Fruit fly (Drosophila melanogaster) whole organism: ENCODE data around the gene Nup160.

Experiments
- Dll ChIP-seq: fragments of >200 bp; optimal IDR thresholded peaks from 2 replicates; lab custom pipeline; 2017
- pan ChIP-seq: fragments of >200 bp; optimal IDR thresholded peaks from 2 replicates; lab custom pipeline; 2017
- psq ChIP-seq: fragments of >200 bp; optimal IDR thresholded peaks from 2 replicates; lab custom pipeline; 2017

DNA sequence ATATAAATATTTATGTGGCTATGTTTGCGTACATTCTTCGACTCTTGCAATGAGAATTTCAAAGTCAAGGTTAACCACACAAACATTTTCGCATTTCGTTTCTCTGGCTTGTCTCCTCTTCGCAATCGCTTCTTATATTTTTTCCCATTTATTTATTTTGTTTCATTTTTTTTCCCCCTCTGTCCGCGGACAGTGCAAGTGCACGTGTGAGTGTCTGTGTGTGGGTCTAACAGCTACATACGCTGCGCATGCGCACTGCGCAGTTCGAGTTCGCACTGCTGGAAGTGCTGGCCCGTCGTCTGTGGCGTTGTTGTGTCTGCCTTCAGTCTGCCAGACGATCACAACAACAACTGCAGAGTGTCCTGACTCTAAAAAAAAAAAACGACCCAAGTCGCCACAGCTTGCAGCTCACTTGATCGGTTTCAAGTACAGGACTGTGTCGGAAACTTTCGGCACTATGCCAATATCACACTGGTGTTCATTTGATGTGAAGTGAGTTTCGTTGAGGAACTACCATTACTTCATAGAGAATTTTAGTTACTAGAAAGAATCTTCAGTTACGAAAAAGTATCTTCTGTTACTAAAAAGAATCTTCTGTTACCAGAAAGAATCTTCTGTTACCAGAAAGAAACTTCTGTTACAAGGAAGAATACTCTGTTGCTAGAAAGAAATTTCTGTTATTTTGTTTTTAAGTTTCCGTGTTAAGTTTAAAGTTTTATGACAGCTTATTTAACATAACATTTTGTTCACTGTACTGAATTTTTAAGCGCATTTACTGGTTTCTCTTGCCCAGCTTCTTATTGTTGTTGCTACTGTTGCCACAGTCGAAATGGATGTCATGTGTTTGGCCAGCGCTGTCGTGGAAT lies 52.0 kb downstream of the Nup160 start:
- TF ChIP-seq psq (lab: Kevin White, UChicago) (no peak), Dll (lab: Kevin White, UChicago) (no peak), pan (lab: Kevin White, UChicago) (no peak)
